Worm (Caenorhabditis elegans) whole organism, early embryonic: ENCODE measurements around the gene T01B7.13.

Experiments used
- aly-1 ChIP-seq: sonication (generic microtip); optimal IDR thresholded peaks from 2 replicates; lab custom pipeline; 2016; ENCODE audit warnings: missing genetic modification characterization, missing compliant biosample characterization
- ama-1 ChIP-seq: fragments of 150-350 bp; optimal IDR thresholded peaks from 2 replicates; lab custom pipeline; 2014
- ceh-36 ChIP-seq: sonication (generic microtip); optimal IDR thresholded peaks from 2 replicates; lab custom pipeline; 2016; ENCODE audit warnings: missing genetic modification characterization, inconsistent platforms, missing compliant biosample characterization
- hmbx-1 ChIP-seq: sonication (generic microtip); optimal IDR thresholded peaks from 2 replicates; lab custom pipeline; 2016; ENCODE audit warnings: mild to moderate bottlenecking, missing genetic modification characterization, missing compliant biosample characterization
- hnd-1 ChIP-seq: sonication (generic microtip); optimal IDR thresholded peaks from 2 replicates; lab custom pipeline; 2016; ENCODE audit warnings: missing genetic modification characterization, missing compliant biosample characterization
- scrt-1 ChIP-seq: fragments of 200-800 bp; sonication (Bioruptor generic); IDR thresholded peaks from 2 replicates; pipeline ENCODE4 v1.3.6; 2022; ENCODE audit warnings: missing genetic modification characterization, missing compliant biosample characterization
- sea-1 ChIP-seq: fragments of 200-800 bp; sonication (Bioruptor generic); conservative IDR thresholded peaks from 2 replicates; pipeline ENCODE4 v1.3.6; 2022; ENCODE audit warnings: missing genetic modification characterization, missing compliant biosample characterization
- tbx-37 ChIP-seq: fragments of 200-800 bp; sonication (Bioruptor generic); conservative IDR thresholded peaks from 2 replicates; pipeline ENCODE4 v1.3.6; 2022; ENCODE audit warnings: missing genetic modification reagents, missing genetic modification characterization, missing compliant biosample characterization

DNA sequence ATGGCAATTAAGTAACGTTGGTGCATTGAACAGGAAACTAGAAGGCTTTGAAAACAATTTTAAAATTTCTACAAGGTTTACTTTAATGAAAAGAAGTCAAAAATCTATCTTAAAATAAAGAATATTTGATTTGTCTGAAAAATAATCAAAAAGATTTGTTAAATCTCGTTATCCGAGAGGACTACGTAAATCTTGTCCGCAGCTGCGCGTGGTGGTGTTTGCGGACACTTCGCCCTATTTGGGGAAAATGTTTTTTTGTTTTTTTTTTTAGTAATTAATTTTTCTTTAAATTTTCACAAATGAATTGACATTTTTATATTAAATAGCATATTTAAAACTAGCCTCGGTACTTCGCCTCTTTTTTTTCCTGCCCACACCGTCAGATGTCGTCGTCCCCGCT lies 31.3 kb upstream of the T01B7.13 start:
- TF ChIP-seq ceh-36 (tag; lab: Kevin White, UChicago), result no peak
- TF ChIP-seq aly-1, result no peak
- TF ChIP-seq ama-1 (lab: Kevin White, UChicago), result no peak
- TF ChIP-seq hnd-1 (tag; lab: Kevin White, UChicago), result no peak
- no peak for TF ChIP-seq hmbx-1 (tag; lab: Kevin White, UChicago)
- no peak for TF ChIP-seq tbx-37
- no peak for TF ChIP-seq scrt-1 (GFP tag; lab: Robert Waterston, UW)
- no peak for TF ChIP-seq sea-1 (GFP tag; lab: Robert Waterston, UW)
